Worm (Caenorhabditis elegans): ENCODE data around the gene col-20.
"Not testable (repeated sequence)": the region's sequence is repeated elsewhere in the genome, so short reads cannot be mapped to it uniquely, and the experiment has no call there.

The col-20 gene

ce11 chrII:4904778-4905177 lies 34.2 kb upstream of the col-20 start, which contains the start of gene btbd-10:
Gene btbd-10 (plus strand): TSS chrII:4905008.
- TF ChIP-seq tbx-37 (GFP tag; conservative IDR thresholded peaks at IDR 0.05) (no peak), ets-7 (tag; optimal IDR thresholded peaks at IDR 0.05) (no peak), pes-1 (GFP tag; IDR thresholded peaks at IDR 0.05) (no peak), ceh-36 (tag; optimal IDR thresholded peaks at IDR 0.05) (no peak), B0310.2 (tag; optimal IDR thresholded peaks at IDR 0.05) (no peak), tra-4 (tag; optimal IDR thresholded peaks at IDR 0.05) (no peak), tbx-11 (GFP tag; IDR thresholded peaks at IDR 0.05) (no peak), ama-1 (optimal IDR thresholded peaks at IDR 0.05) (no peak), hmbx-1 (tag; optimal IDR thresholded peaks at IDR 0.05) (no peak), hmg-4 (GFP tag; optimal IDR thresholded peaks at IDR 0.05) (no peak), scrt-1 (GFP tag; IDR thresholded peaks at IDR 0.05) (no peak), ceh-13 (GFP tag; optimal IDR thresholded peaks at IDR 0.05) (no peak), aly-1 (tag; optimal IDR thresholded peaks at IDR 0.05) (no peak), hnd-1 (tag; optimal IDR thresholded peaks at IDR 0.05) (no peak), flt-1 (GFP tag; IDR thresholded peaks at IDR 0.05) (no peak), F13C5.2 (tag; optimal IDR thresholded peaks at IDR 0.05) (no peak), sea-1 (GFP tag; conservative IDR thresholded peaks at IDR 0.05) (no peak)

ce11 chrII:4904277-4904676 lies 33.7 kb upstream of the col-20 start:
- TF ChIP-seq pes-1 (GFP tag; IDR thresholded peaks at IDR 0.05) (no peak), tra-4 (tag; optimal IDR thresholded peaks at IDR 0.05) (no peak), B0310.2 (tag; optimal IDR thresholded peaks at IDR 0.05) (no peak), flt-1 (GFP tag; IDR thresholded peaks at IDR 0.05) (no peak), F13C5.2 (tag; optimal IDR thresholded peaks at IDR 0.05) (peak; percentile 3), hmg-4 (GFP tag; optimal IDR thresholded peaks at IDR 0.05) (no peak), tbx-11 (GFP tag; IDR thresholded peaks at IDR 0.05) (no peak)

DNA sequence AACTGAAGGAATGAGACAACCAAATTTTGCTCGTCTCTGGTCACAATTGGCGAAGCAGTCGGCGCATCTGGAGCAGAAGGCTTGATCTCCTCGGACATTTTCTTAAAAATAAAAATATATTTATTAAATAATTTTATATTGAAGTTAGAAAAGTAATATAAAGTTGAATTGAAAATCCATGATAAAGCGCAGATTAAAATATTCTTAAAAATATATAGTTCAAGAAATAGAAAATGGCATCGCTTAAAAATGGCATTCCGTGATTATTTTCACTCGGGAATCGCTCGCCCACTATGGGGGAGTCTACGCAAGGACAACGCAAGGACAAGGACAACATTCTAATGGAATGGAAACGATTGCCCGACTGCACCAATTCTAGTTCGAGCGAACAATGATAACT lies 33.1 kb upstream of the col-20 start, which contains the start of gene sgt-1:
sgt-1 (minus strand) TSS at position 101 of the 400 bp plus-strand sequence.
- not testable (repeated sequence) for TF ChIP-seq hmg-4 (GFP tag; optimal IDR thresholded peaks at IDR 0.05); scrt-1 (GFP tag; IDR thresholded peaks at IDR 0.05); hmbx-1 (tag; optimal IDR thresholded peaks at IDR 0.05)

ce11 chrII:4902035-4902434 lies 31.4 kb upstream of the col-20 start, which contains the start of gene R05F9.9:
Gene R05F9.9 (minus strand): TSS chrII:4902100.
- no peak for TF ChIP-seq sea-1 (GFP tag; conservative IDR thresholded peaks at IDR 0.05)
- TF ChIP-seq tbx-37 (GFP tag; conservative IDR thresholded peaks at IDR 0.05), result no peak
- TF ChIP-seq B0310.2 (tag; optimal IDR thresholded peaks at IDR 0.05), result no peak
- no peak for TF ChIP-seq tra-4 (tag; optimal IDR thresholded peaks at IDR 0.05)

ce11 chrII:4898529-4898928 lies 27.9 kb upstream of the col-20 start, which contains the start of gene msp-32:
Gene msp-32 (plus strand): TSS chrII:4898829.
- not testable (repeated sequence) for TF ChIP-seq aly-1, B0310.2, ceh-36 (tag; optimal IDR thresholded peaks at IDR 0.05)

ce11 chrII:4892594-4892993 lies 22.0 kb upstream of the col-20 start, which contains the start of gene msp-33:
Gene msp-33 (minus strand): TSS chrII:4892694.
- TF ChIP-seq pes-1 (GFP tag; IDR thresholded peaks at IDR 0.05) (no peak), scrt-1 (GFP tag; IDR thresholded peaks at IDR 0.05) (no peak), ceh-36 (tag; optimal IDR thresholded peaks at IDR 0.05) (no peak), B0310.2 (tag; optimal IDR thresholded peaks at IDR 0.05) (no peak), aly-1 (tag; optimal IDR thresholded peaks at IDR 0.05) (no peak)

ce11 chrII:4891012-4891775 lies 20.6 kb upstream of the col-20 start, which contains the start of gene gst-9:
Gene gst-9 (plus strand): TSS chrII:4891585.
- no peak for TF ChIP-seq B0310.2 (tag; optimal IDR thresholded peaks at IDR 0.05)
- no peak for TF ChIP-seq pes-1 (GFP tag; IDR thresholded peaks at IDR 0.05)
- TF ChIP-seq ets-7 (tag; optimal IDR thresholded peaks at IDR 0.05), result no peak
- TF ChIP-seq ama-1 (optimal IDR thresholded peaks at IDR 0.05), result no peak
- TF ChIP-seq ceh-13 (GFP tag; optimal IDR thresholded peaks at IDR 0.05), result no peak
- no peak for TF ChIP-seq tbx-11 (GFP tag; IDR thresholded peaks at IDR 0.05)
- TF ChIP-seq scrt-1 (GFP tag; IDR thresholded peaks at IDR 0.05), result no peak
- TF ChIP-seq tbx-37 (GFP tag; conservative IDR thresholded peaks at IDR 0.05), result no peak
- no peak for TF ChIP-seq aly-1 (tag; optimal IDR thresholded peaks at IDR 0.05)
- TF ChIP-seq sea-1 (GFP tag; conservative IDR thresholded peaks at IDR 0.05), result no peak
- no peak for TF ChIP-seq tra-4 (tag; optimal IDR thresholded peaks at IDR 0.05)
- TF ChIP-seq hmbx-1 (tag; optimal IDR thresholded peaks at IDR 0.05), result no peak
- TF ChIP-seq ceh-36 (tag; optimal IDR thresholded peaks at IDR 0.05), result no peak

- TF ChIP-seq flt-1 (GFP tag; IDR thresholded peaks at IDR 0.05), result no peak
- no peak for TF ChIP-seq ama-1 (optimal IDR thresholded peaks at IDR 0.05)
- no peak for TF ChIP-seq hnd-1 (tag; optimal IDR thresholded peaks at IDR 0.05)
- no peak for TF ChIP-seq ets-7 (tag; optimal IDR thresholded peaks at IDR 0.05)
- no peak for TF ChIP-seq ceh-36 (tag; optimal IDR thresholded peaks at IDR 0.05)
- no peak for TF ChIP-seq hmbx-1 (tag; optimal IDR thresholded peaks at IDR 0.05)
- TF ChIP-seq aly-1 (tag; optimal IDR thresholded peaks at IDR 0.05), result no peak
- no peak for TF ChIP-seq tra-4 (tag; optimal IDR thresholded peaks at IDR 0.05)
- TF ChIP-seq pes-1 (GFP tag; IDR thresholded peaks at IDR 0.05), result no peak
- no peak for TF ChIP-seq sea-1 (GFP tag; conservative IDR thresholded peaks at IDR 0.05)
- TF ChIP-seq tbx-37 (GFP tag; conservative IDR thresholded peaks at IDR 0.05), result no peak
- TF ChIP-seq tbx-11 (GFP tag; IDR thresholded peaks at IDR 0.05), result no peak
- no peak for TF ChIP-seq ceh-13 (GFP tag; optimal IDR thresholded peaks at IDR 0.05)
- no peak for TF ChIP-seq hmg-4 (GFP tag; optimal IDR thresholded peaks at IDR 0.05)
- no peak for TF ChIP-seq B0310.2 (tag; optimal IDR thresholded peaks at IDR 0.05)
- TF ChIP-seq scrt-1 (GFP tag; IDR thresholded peaks at IDR 0.05), result no peak
- TF ChIP-seq F13C5.2 (tag; optimal IDR thresholded peaks at IDR 0.05), result no peak
Measured at ce11 chrII:4888527-4889487, 18.2 kb upstream of the col-20 start, which contains the start of gene pgm-1. Gene pgm-1 (plus strand): TSS chrII:4889437.
